Worm (Caenorhabditis elegans): Measurements from ENCODE around the gene otpl-5.

otpl-5 gene

ce11 chrV:8495965-8496364 lies 33.4 kb upstream of the otpl-5 start:
- TF ChIP-seq C04F5.9 (tag; optimal IDR thresholded peaks at IDR 0.05) (no peak), xbp-1 (tag; optimal IDR thresholded peaks at IDR 0.05) (no peak), nhr-77 (tag; optimal IDR thresholded peaks at IDR 0.05) (no peak), ces-1 (GFP tag; optimal IDR thresholded peaks at IDR 0.05) (no peak), sup-37 (GFP tag; optimal IDR thresholded peaks at IDR 0.05) (no peak), C16A3.4 (tag; optimal IDR thresholded peaks at IDR 0.05) (no peak), ztf-11 (tag; optimal IDR thresholded peaks at IDR 0.05) (no peak), dsc-1 (tag; optimal IDR thresholded peaks at IDR 0.05) (no peak), lin-35 (GFP tag; optimal IDR thresholded peaks at IDR 0.05) (peak in 1 of 2 experiments; percentile 29), nhr-76 (tag; optimal IDR thresholded peaks at IDR 0.05) (no peak), egl-27 (tag; optimal IDR thresholded peaks at IDR 0.05) (no peak), nhr-85 (tag) (no peak), pax-3 (tag; optimal IDR thresholded peaks at IDR 0.05) (no peak), swsn-7 (tag; optimal IDR thresholded peaks at IDR 0.05) (no peak), elt-3 (tag; optimal IDR thresholded peaks at IDR 0.05) (no peak), sptf-1 (tag; optimal IDR thresholded peaks at IDR 0.05) (no peak), nhr-71 (tag; optimal IDR thresholded peaks at IDR 0.05) (no peak), rnt-1 (tag; optimal IDR thresholded peaks at IDR 0.05) (peak; percentile 29), snu-23 (GFP tag; optimal IDR thresholded peaks at IDR 0.05) (peak; percentile 3), alr-1 (tag; optimal IDR thresholded peaks at IDR 0.05; ENCODE audit: borderline replicate concordance) (no peak), Y116A8C.19 (tag; optimal IDR thresholded peaks at IDR 0.05; ENCODE audit: borderline replicate concordance) (no peak), efl-1 (optimal IDR thresholded peaks at IDR 0.05) (no peak), efl-1 (GFP tag; optimal IDR thresholded peaks at IDR 0.05 in 1 of 2) (no peak), grh-1 (GFP tag; IDR thresholded peaks at IDR 0.05) (no peak), tlp-1 (tag; optimal IDR thresholded peaks at IDR 0.05) (no peak)

DNA sequence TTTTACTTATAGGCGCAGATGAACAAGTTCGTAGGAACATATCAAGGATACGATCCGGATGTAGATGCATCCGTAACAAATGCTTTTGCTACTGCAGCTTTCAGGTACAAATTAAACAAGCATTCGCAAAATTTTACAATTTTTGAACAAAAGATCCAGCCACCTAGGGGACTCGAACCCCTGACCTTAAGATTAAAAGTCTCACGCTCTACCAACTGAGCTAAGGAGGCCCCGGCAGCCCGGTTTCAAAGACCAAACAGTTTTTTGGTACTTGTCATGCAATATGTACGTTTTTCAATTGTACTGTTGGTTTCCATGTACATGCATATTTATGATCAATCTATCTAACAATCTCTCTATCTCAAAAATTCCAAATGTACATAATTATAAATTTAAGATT lies 29.9 kb upstream of the otpl-5 start:
- no peak for TF ChIP-seq unc-98 (GFP tag; IDR thresholded peaks at IDR 0.05)
- TF ChIP-seq nhr-90 (tag; optimal IDR thresholded peaks at IDR 0.05; ENCODE audit: poor library complexity) = no peak
- TF ChIP-seq lin-35 (GFP tag; optimal IDR thresholded peaks at IDR 0.05) = no peak
- no peak for TF ChIP-seq ceh-90 (tag; optimal IDR thresholded peaks at IDR 0.05)
- TF ChIP-seq nhr-85 (tag) = no peak
- no peak for TF ChIP-seq ama-1 (optimal IDR thresholded peaks at IDR 0.05)
- no peak for TF ChIP-seq lin-39 (tag; optimal IDR thresholded peaks at IDR 0.05)
- no peak for TF ChIP-seq pax-3 (tag; optimal IDR thresholded peaks at IDR 0.05)
- TF ChIP-seq nhr-71 (tag; optimal IDR thresholded peaks at IDR 0.05) = no peak
- TF ChIP-seq tbx-2 (tag; optimal IDR thresholded peaks at IDR 0.05) = no peak

- TF ChIP-seq nhr-11 (tag; optimal IDR thresholded peaks at IDR 0.05) = peak; percentile 67
- peak; percentile 62 for TF ChIP-seq skn-1 (tag; optimal IDR thresholded peaks at IDR 0.05)
- TF ChIP-seq ama-1 (optimal IDR thresholded peaks at IDR 0.05) = peak; percentile 59
- peak; percentile 35 for TF ChIP-seq Y116A8C.19 (tag; optimal IDR thresholded peaks at IDR 0.05; ENCODE audit: borderline replicate concordance)
- TF ChIP-seq nhr-90 (tag; optimal IDR thresholded peaks at IDR 0.05; ENCODE audit: poor library complexity) = peak; percentile 97
- peak; percentile 90 for TF ChIP-seq sox-4 (tag; optimal IDR thresholded peaks at IDR 0.05)
- peak; percentile 12 for TF ChIP-seq nhr-237 (tag; optimal IDR thresholded peaks at IDR 0.05)
- TF ChIP-seq blmp-1 (tag; optimal IDR thresholded peaks at IDR 0.05) = peak; percentile 33
- peak in 1 of 2 experiments; percentile 90 for TF ChIP-seq ztf-11 (tag; optimal IDR thresholded peaks at IDR 0.05)
- TF ChIP-seq ceh-8 (GFP tag; optimal IDR thresholded peaks at IDR 0.05) = peak; percentile 96
- TF ChIP-seq fkh-4 (tag; optimal IDR thresholded peaks at IDR 0.05; ENCODE audit: borderline replicate concordance) = peak; percentile 66
- TF ChIP-seq C34B4.2 (tag; optimal IDR thresholded peaks at IDR 0.05) = peak; percentile 78
- TF ChIP-seq jun-1 (tag; optimal IDR thresholded peaks at IDR 0.05) = peak; percentile 87
- peak; percentile 69 for TF ChIP-seq hlh-17 (GFP tag; optimal IDR thresholded peaks at IDR 0.05; ENCODE audit: borderline replicate concordance)
- TF ChIP-seq aly-2 (tag; optimal IDR thresholded peaks at IDR 0.05) = peak; percentile 96
- peak; percentile 68 for TF ChIP-seq C04F5.9 (tag; optimal IDR thresholded peaks at IDR 0.05)
- TF ChIP-seq fkh-8 (tag; optimal IDR thresholded peaks at IDR 0.05) = peak; percentile 30
- peak; percentile 93 for TF ChIP-seq tbx-2 (tag; optimal IDR thresholded peaks at IDR 0.05)
- TF ChIP-seq nhr-76 (tag; optimal IDR thresholded peaks at IDR 0.05) = peak; percentile 95
- TF ChIP-seq rnt-1 (tag; optimal IDR thresholded peaks at IDR 0.05) = peak; percentile 97
- TF ChIP-seq aha-1 (tag; optimal IDR thresholded peaks at IDR 0.05) = peak; percentile 68
- peak; percentile 73 to 81 for TF ChIP-seq efl-1 (optimal IDR thresholded peaks at IDR 0.05)
- TF ChIP-seq efl-1 (GFP tag; optimal IDR thresholded peaks at IDR 0.05 in 1 of 2) = peak; percentile 62 to 98
- TF ChIP-seq nhr-71 (tag; optimal IDR thresholded peaks at IDR 0.05) = peak; percentile 94
- TF ChIP-seq nhr-20 (tag; optimal IDR thresholded peaks at IDR 0.05) = peak; percentile 93
- TF ChIP-seq grh-1 (GFP tag; IDR thresholded peaks at IDR 0.05) = peak; percentile 89
- TF ChIP-seq zag-1 (tag; optimal IDR thresholded peaks at IDR 0.05) = no peak
- TF ChIP-seq elt-3 (tag; optimal IDR thresholded peaks at IDR 0.05) = peak; percentile 9 to 87 (median 42)
- TF ChIP-seq nhr-28 (tag; optimal IDR thresholded peaks at IDR 0.05) = no peak
- peak in 1 of 2 experiments; percentile 34 for TF ChIP-seq egl-27 (tag; optimal IDR thresholded peaks at IDR 0.05)
- TF ChIP-seq mdl-1 (tag; optimal IDR thresholded peaks at IDR 0.05) = peak; percentile 24 to 81
Measured at ce11 chrV:8500348-8500747, 29.0 kb upstream of the otpl-5 start.
